5 worm cellular contexts compared by ENCODE assay signal in genomic region chrIII:2418159-2418658, ce11.
TF ChIP-seq lines count a peak whose summit lies in the region.

Gene W04B5.5 (minus strand): TSS chrIII:2418209.
Gene W04B5.3 (plus strand): TSS chrIII:2418514.

TF ChIP-seq in whole organism, L1 larva, 84 proteins besides CTCF, POLR2A, EP300 and RAD21 (continued from another document and continues in another):
- TF ChIP-seq nhr-90 (tag; optimal IDR thresholded peaks at IDR 0.05; lab: Kevin White, UChicago; ENCODE audit: poor library complexity) (peak; percentile 66), pqm-1 (tag; optimal IDR thresholded peaks at IDR 0.05; lab: Kevin White, UChicago) (no peak), lir-3 (tag; optimal IDR thresholded peaks at IDR 0.05; lab: Kevin White, UChicago; ENCODE audit: poor library complexity) (no peak), nhr-47 (tag; optimal IDR thresholded peaks at IDR 0.05; lab: Kevin White, UChicago) (peak; percentile 79), nhr-12 (tag; optimal IDR thresholded peaks at IDR 0.05; lab: Kevin White, UChicago) (no peak), egl-13 (tag; optimal IDR thresholded peaks at IDR 0.05; lab: Kevin White, UChicago) (no peak), lin-39 (tag; optimal IDR thresholded peaks at IDR 0.05; lab: Kevin White, UChicago) (peak; percentile 38), F16B12.6 (tag; optimal IDR thresholded peaks at IDR 0.05; lab: Kevin White, UChicago) (peak; percentile 98), ets-5 (GFP tag; IDR thresholded peaks at IDR 0.05; lab: Robert Waterston, UW) (no peak), ceh-82 (tag; optimal IDR thresholded peaks at IDR 0.05; lab: Kevin White, UChicago) (peak; percentile 43 to 84 (median 45)), grh-1 (GFP tag; IDR thresholded peaks at IDR 0.05; lab: Robert Waterston, UW) (0 out of 2 replicates have a peak, but pooled peaks have one; percentile 20), snpc-4 (tag; optimal IDR thresholded peaks at IDR 0.05; lab: Kevin White, UChicago) (no peak), nhr-19 (GFP tag; conservative IDR thresholded peaks at IDR 0.05; lab: Robert Waterston, UW) (peak; percentile 63), elt-2 (tag; optimal IDR thresholded peaks at IDR 0.05; lab: Kevin White, UChicago) (peak; percentile 75), zip-4 (GFP tag; optimal IDR thresholded peaks at IDR 0.05; lab: Kevin White, UChicago) (no peak), efl-3 (GFP tag; optimal IDR thresholded peaks at IDR 0.05; lab: Kevin White, UChicago) (no peak), ceh-8 (GFP tag; optimal IDR thresholded peaks at IDR 0.05; lab: Kevin White, UChicago) (peak; percentile 39), nhr-85 (tag; lab: Kevin White, UChicago) (peak; percentile 16), mep-1 (tag; optimal IDR thresholded peaks at IDR 0.05; lab: Kevin White, UChicago) (peak; percentile 54), isw-1 (GFP tag; IDR thresholded peaks at IDR 0.05; lab: Robert Waterston, UW) (peak; percentile 60), fkh-10 (GFP tag; optimal IDR thresholded peaks at IDR 0.05; lab: Kevin White, UChicago) (no peak), C04F5.9 (tag; optimal IDR thresholded peaks at IDR 0.05; lab: Kevin White, UChicago) (no peak), pax-3 (tag; optimal IDR thresholded peaks at IDR 0.05; lab: Kevin White, UChicago) (no peak), fkh-4 (tag; optimal IDR thresholded peaks at IDR 0.05; lab: Kevin White, UChicago; ENCODE audit: borderline replicate concordance) (no peak), nhr-84 (tag; optimal IDR thresholded peaks at IDR 0.05; lab: Kevin White, UChicago) (no peak), unc-30 (tag; optimal IDR thresholded peaks at IDR 0.05; lab: Kevin White, UChicago) (no peak)

TF ChIP-seq in whole organism, L2 larva, 48 proteins besides CTCF, POLR2A, EP300 and RAD21 (continued from another document):
- TF ChIP-seq unc-62 (GFP tag; optimal IDR thresholded peaks at IDR 0.05; lab: Kevin White, UChicago) (no peak), F13H6.1 (tag; optimal IDR thresholded peaks at IDR 0.05; lab: Kevin White, UChicago) (peak; percentile 27), crh-2 (tag; optimal IDR thresholded peaks at IDR 0.05; lab: Kevin White, UChicago) (peak; percentile 51), egl-27 (tag; optimal IDR thresholded peaks at IDR 0.05; lab: Kevin White, UChicago) (peak; percentile 2), alr-1 (tag; optimal IDR thresholded peaks at IDR 0.05; lab: Kevin White, UChicago) (no peak), nhr-21 (tag; optimal IDR thresholded peaks at IDR 0.05; lab: Kevin White, UChicago) (no peak), elt-3 (tag; optimal IDR thresholded peaks at IDR 0.05; lab: Kevin White, UChicago) (no peak), fos-1 (tag; optimal IDR thresholded peaks at IDR 0.05; lab: Kevin White, UChicago) (peak; percentile 92), C34F6.9 (tag; optimal IDR thresholded peaks at IDR 0.05; lab: Kevin White, UChicago) (peak; percentile 24), dmd-4 (tag; optimal IDR thresholded peaks at IDR 0.05; lab: Kevin White, UChicago) (no peak), mbf-1 (tag; optimal IDR thresholded peaks at IDR 0.05; lab: Kevin White, UChicago) (no peak), blmp-1 (tag; optimal IDR thresholded peaks at IDR 0.05; lab: Kevin White, UChicago; ENCODE audit: insufficient read depth) (no peak), ceh-16 (tag; optimal IDR thresholded peaks at IDR 0.05; lab: Kevin White, UChicago) (no peak), lin-13 (GFP tag; optimal IDR thresholded peaks at IDR 0.05; lab: Kevin White, UChicago) (peak; percentile 66), nhr-25 (tag; optimal IDR thresholded peaks at IDR 0.05; lab: Kevin White, UChicago) (peak; percentile 21), R02D3.7 (tag; optimal IDR thresholded peaks at IDR 0.05; lab: Kevin White, UChicago) (peak; percentile 46), nhr-129 (tag; optimal IDR thresholded peaks at IDR 0.05; lab: Kevin White, UChicago) (peak; percentile 68), nhr-6 (tag; optimal IDR thresholded peaks at IDR 0.05; lab: Kevin White, UChicago) (peak; percentile 1)
TF ChIP-seq in whole organism, L2 larva: peak in this region for 16.

TF ChIP-seq in whole organism, L3 larva, 47 proteins besides CTCF, POLR2A, EP300 and RAD21 (continued from another document):
- peak; percentile 70 for TF ChIP-seq jun-1 (tag; optimal IDR thresholded peaks at IDR 0.05; lab: Kevin White, UChicago)
- TF ChIP-seq ceh-82 (tag; optimal IDR thresholded peaks at IDR 0.05; lab: Kevin White, UChicago) = peak; percentile 3
- peak; percentile 69 for TF ChIP-seq R02D3.7 (tag; optimal IDR thresholded peaks at IDR 0.05; lab: Kevin White, UChicago)
- TF ChIP-seq fos-1 (tag; optimal IDR thresholded peaks at IDR 0.05; lab: Kevin White, UChicago) = no peak
- TF ChIP-seq ceh-28 (tag; optimal IDR thresholded peaks at IDR 0.05; lab: Kevin White, UChicago) = peak; percentile 80

TF ChIP-seq in whole organism, L4 larva, 104 proteins besides CTCF, POLR2A, EP300 and RAD21 (continued from another document):
- TF ChIP-seq fkh-10 (GFP tag; optimal IDR thresholded peaks at IDR 0.05; lab: Kevin White, UChicago) = no peak
- TF ChIP-seq hlh-11 (tag; optimal IDR thresholded peaks at IDR 0.05; lab: Kevin White, UChicago) = peak; percentile 57
- TF ChIP-seq ZK337.2 (GFP tag; IDR thresholded peaks at IDR 0.05; lab: Robert Waterston, UW) = no peak
- TF ChIP-seq skn-1 (tag; optimal IDR thresholded peaks at IDR 0.05; lab: Kevin White, UChicago) = no peak
- peak in 1 of 2 experiments; percentile 62 for TF ChIP-seq lsy-2 (tag; optimal IDR thresholded peaks at IDR 0.05; lab: Kevin White, UChicago)
- TF ChIP-seq lin-38 (GFP tag; IDR thresholded peaks at IDR 0.05; lab: Robert Waterston, UW) = peak; percentile 65
- TF ChIP-seq duxl-1 (tag; optimal IDR thresholded peaks at IDR 0.05; lab: Kevin White, UChicago; ENCODE audit: poor library complexity) = peak; percentile 38
- TF ChIP-seq ceh-20 (GFP tag; IDR thresholded peaks at IDR 0.05; lab: Robert Waterston, UW) = no peak
- TF ChIP-seq fos-1 (tag; optimal IDR thresholded peaks at IDR 0.05; lab: Kevin White, UChicago) = no peak
- TF ChIP-seq aly-2 (tag; optimal IDR thresholded peaks at IDR 0.05; lab: Kevin White, UChicago) = no peak
- no peak for TF ChIP-seq lir-3 (tag; optimal IDR thresholded peaks at IDR 0.05; lab: Kevin White, UChicago)
- no peak for TF ChIP-seq arid-1 (GFP tag; conservative IDR thresholded peaks at IDR 0.05; lab: Robert Waterston, UW)
- no peak for TF ChIP-seq tag-97 (GFP tag; IDR thresholded peaks at IDR 0.05; lab: Robert Waterston, UW)
- no peak for TF ChIP-seq ZK546.5 (tag; optimal IDR thresholded peaks at IDR 0.05; lab: Kevin White, UChicago)
- peak; percentile 20 for TF ChIP-seq mxl-3 (GFP tag; optimal IDR thresholded peaks at IDR 0.05; lab: Kevin White, UChicago)
- no peak for TF ChIP-seq zfp-3 (GFP tag; conservative IDR thresholded peaks at IDR 0.05; lab: Robert Waterston, UW)
- peak; percentile 62 for TF ChIP-seq Y48G9A.11 (GFP tag; IDR thresholded peaks at IDR 0.05; lab: Robert Waterston, UW)
- TF ChIP-seq mdt-29 (GFP tag; IDR thresholded peaks at IDR 0.05; lab: Robert Waterston, UW) = 0 out of 2 replicates have a peak, but pooled peaks have one; percentile 14
- TF ChIP-seq saeg-2 (GFP tag; IDR thresholded peaks at IDR 0.05; lab: Robert Waterston, UW) = no peak
- TF ChIP-seq sdz-12 (GFP tag; optimal IDR thresholded peaks at IDR 0.05; lab: Kevin White, UChicago) = no peak
- peak; percentile 9 for TF ChIP-seq nhr-6 (tag; optimal IDR thresholded peaks at IDR 0.05; lab: Kevin White, UChicago)
- no peak for TF ChIP-seq egl-43 (GFP tag; IDR thresholded peaks at IDR 0.05; lab: Robert Waterston, UW)
- TF ChIP-seq unc-62 (GFP tag; optimal IDR thresholded peaks at IDR 0.05 in 1 of 2; lab: Kevin White, UChicago) = peak in 1 of 2 experiments; percentile 63
- TF ChIP-seq unc-62 (tag; optimal IDR thresholded peaks at IDR 0.05; lab: Kevin White, UChicago) = no peak
- no peak for TF ChIP-seq unc-39 (tag; optimal IDR thresholded peaks at IDR 0.05; lab: Kevin White, UChicago)
- TF ChIP-seq mes-2 (tag; optimal IDR thresholded peaks at IDR 0.05; lab: Kevin White, UChicago; ENCODE audit: poor library complexity, severe bottlenecking) = peak; percentile 63
- TF ChIP-seq aha-1 (tag; lab: Kevin White, UChicago) = peak; percentile 62
- TF ChIP-seq T26A8.4 (GFP tag; IDR thresholded peaks at IDR 0.05; lab: Robert Waterston, UW) = no peak
- TF ChIP-seq zip-2 (tag; optimal IDR thresholded peaks at IDR 0.05; lab: Kevin White, UChicago) = no peak
- peak; percentile 41 for TF ChIP-seq hlh-30 (tag; optimal IDR thresholded peaks at IDR 0.05; lab: Kevin White, UChicago; ENCODE audit: insufficient read depth)
- TF ChIP-seq nhr-28 (tag; optimal IDR thresholded peaks at IDR 0.05; lab: Kevin White, UChicago) = peak; percentile 39
- TF ChIP-seq php-3 (GFP tag; IDR thresholded peaks at IDR 0.05; lab: Robert Waterston, UW) = 0 out of 2 replicates have a peak, but pooled peaks have one; percentile 34
- TF ChIP-seq zfp-2 (tag; optimal IDR thresholded peaks at IDR 0.05; lab: Kevin White, UChicago) = no peak
- peak; percentile 60 for TF ChIP-seq pha-4 (GFP tag; IDR thresholded peaks at IDR 0.05; lab: Robert Waterston, UW)
- TF ChIP-seq pha-4 (tag; optimal IDR thresholded peaks at IDR 0.05; lab: Kevin White, UChicago) = no peak
- TF ChIP-seq daf-16 (GFP tag; optimal IDR thresholded peaks at IDR 0.05; lab: Kevin White, UChicago) = peak in 1 of 2 experiments; percentile 23
- TF ChIP-seq daf-16 (tag; optimal IDR thresholded peaks at IDR 0.05; lab: Kevin White, UChicago) = peak; percentile 97
- TF ChIP-seq pqm-1 (tag; optimal IDR thresholded peaks at IDR 0.05; lab: Kevin White, UChicago) = peak; percentile 80
- TF ChIP-seq mdl-1 (tag; optimal IDR thresholded peaks at IDR 0.05; lab: Kevin White, UChicago) = peak in 1 of 2 experiments; percentile 51
TF ChIP-seq in whole organism, L4 larva: peak in this region for 23.

TF ChIP-seq in whole organism, young adult, 124 proteins besides CTCF, POLR2A, EP300 and RAD21 (continued from another document):
- TF ChIP-seq dpl-1 (GFP tag; optimal IDR thresholded peaks at IDR 0.05; lab: Kevin White, UChicago) (peak; percentile 80), tbp1 (GFP tag; optimal IDR thresholded peaks at IDR 0.05; lab: Kevin White, UChicago) (peak; percentile 31), rec-8 (tag; optimal IDR thresholded peaks at IDR 0.05; lab: Kevin White, UChicago) (no peak), hrde-1 (tag; optimal IDR thresholded peaks at IDR 0.05; lab: Kevin White, UChicago; ENCODE audit: borderline replicate concordance) (no peak), sptf-2 (GFP tag; optimal IDR thresholded peaks at IDR 0.05; lab: Kevin White, UChicago) (no peak), die-1 (tag; optimal IDR thresholded peaks at IDR 0.05; lab: Kevin White, UChicago) (no peak), unc-62 (GFP tag; optimal IDR thresholded peaks at IDR 0.05; lab: Kevin White, UChicago) (peak; percentile 32), madf-6 (GFP tag; IDR thresholded peaks at IDR 0.05; lab: Robert Waterston, UW) (peak; percentile 68), rpc-1 (optimal IDR thresholded peaks at IDR 0.05; lab: Kevin White, UChicago) (no peak), rpc-1 (tag; optimal IDR thresholded peaks at IDR 0.05; lab: Kevin White, UChicago) (no peak), ceh-58 (GFP tag; IDR thresholded peaks at IDR 0.05; lab: Robert Waterston, UW) (no peak), dpff-1 (tag; optimal IDR thresholded peaks at IDR 0.05; lab: Kevin White, UChicago) (no peak), rcor-1 (GFP tag; IDR thresholded peaks at IDR 0.05; lab: Robert Waterston, UW) (0 out of 2 replicates have a peak, but pooled peaks have one; percentile 12), attf-5 (GFP tag; optimal IDR thresholded peaks at IDR 0.05; lab: Kevin White, UChicago) (peak; percentile 25), lir-1 (GFP tag; conservative IDR thresholded peaks at IDR 0.05; lab: Robert Waterston, UW) (no peak), lsl-1 (GFP tag; optimal IDR thresholded peaks at IDR 0.05; lab: Kevin White, UChicago) (peak; percentile 37), snpc-4 (GFP tag; optimal IDR thresholded peaks at IDR 0.05; lab: Kevin White, UChicago) (no peak), snpc-4 (tag; optimal IDR thresholded peaks at IDR 0.05; lab: Kevin White, UChicago) (peak in 1 of 4 experiments; percentile 0)
